Fruit fly (Drosophila melanogaster): Measurements from ENCODE around the gene Tango10.

Tango10 gene

dm6 chrX:11685918-11686640, 34.0 kb upstream of the Tango10 start (continued):
- peak; percentile 17 for TF ChIP-seq Deaf1 (tag; optimal IDR thresholded peaks at IDR 0.05)
- no peak for TF ChIP-seq Blimp-1 (GFP tag; optimal IDR thresholded peaks at IDR 0.05)
- TF ChIP-seq Myb (GFP tag; optimal IDR thresholded peaks at IDR 0.05): no peak
- no peak for TF ChIP-seq CG10321 (GFP tag; IDR thresholded peaks at IDR 0.05)
- no peak for TF ChIP-seq hb (GFP tag; IDR thresholded peaks at IDR 0.05; ENCODE audit: partially characterized antibody)
- no peak for TF ChIP-seq CG11247 (GFP tag; IDR thresholded peaks at IDR 0.05)
- no peak for TF ChIP-seq h (optimal IDR thresholded peaks at IDR 0.05)
- peak; percentile 68 for TF ChIP-seq yki (optimal IDR thresholded peaks at IDR 0.05)
- no peak for TF ChIP-seq jing (GFP tag; optimal IDR thresholded peaks at IDR 0.05)
- TF ChIP-seq CG18764 (GFP tag; optimal IDR thresholded peaks at IDR 0.05): no peak
- no peak; the same call in 1 of the 2 replicates for TF ChIP-seq E2f2 (GFP tag; IDR thresholded peaks at IDR 0.05)
- no peak for TF ChIP-seq bbx (GFP tag; IDR thresholded peaks at IDR 0.05; ENCODE audit: partially characterized antibody)
- TF ChIP-seq Ptx1 (GFP tag; IDR thresholded peaks at IDR 0.05): no peak
- TF ChIP-seq CoRest (tag; optimal IDR thresholded peaks at IDR 0.05): no peak
- TF ChIP-seq CG30431 (GFP tag; optimal IDR thresholded peaks at IDR 0.05): no peak
- TF ChIP-seq lola (GFP tag; optimal IDR thresholded peaks at IDR 0.05): no peak
- TF ChIP-seq Asciz (GFP tag; optimal IDR thresholded peaks at IDR 0.05): peak; percentile 39
- TF ChIP-seq Vsx1 (GFP tag; optimal IDR thresholded peaks at IDR 0.05): peak; percentile 54
- no peak for TF ChIP-seq CG16813 (GFP tag; IDR thresholded peaks at IDR 0.05; ENCODE audit: partially characterized antibody)
- TF ChIP-seq CG14860 (GFP tag; IDR thresholded peaks at IDR 0.05; ENCODE audit: partially characterized antibody): no peak
- peak; percentile 72 for TF ChIP-seq HLHmδ (GFP tag; optimal IDR thresholded peaks at IDR 0.05)
- TF ChIP-seq CG33557 (GFP tag; optimal IDR thresholded peaks at IDR 0.05): no peak
- TF ChIP-seq CG17829 (tag; optimal IDR thresholded peaks at IDR 0.05): no peak
- TF ChIP-seq tin (GFP tag; optimal IDR thresholded peaks at IDR 0.05): no peak
- no peak for TF ChIP-seq luna (GFP tag; optimal IDR thresholded peaks at IDR 0.05)
- no peak for TF ChIP-seq CG32772 (GFP tag; IDR thresholded peaks at IDR 0.05)
- TF ChIP-seq cas (GFP tag; IDR thresholded peaks at IDR 0.05): no peak; the same call in 1 of the 2 replicates
- peak; percentile 83 for TF ChIP-seq Fer1 (GFP tag; optimal IDR thresholded peaks at IDR 0.05)
- peak; percentile 33 for TF ChIP-seq HmgZ (tag; optimal IDR thresholded peaks at IDR 0.05)
- TF ChIP-seq croc (GFP tag; conservative IDR thresholded peaks at IDR 0.05): no peak
- no peak for TF ChIP-seq CG10209 (GFP tag; optimal IDR thresholded peaks at IDR 0.05)
- TF ChIP-seq CG6765 (GFP tag; optimal IDR thresholded peaks at IDR 0.05): peak; percentile 78
- TF ChIP-seq Optix (GFP tag; IDR thresholded peaks at IDR 0.05): no peak
- TF ChIP-seq insv (GFP tag; optimal IDR thresholded peaks at IDR 0.05): no peak
- TF ChIP-seq CG11456 (GFP tag; IDR thresholded peaks at IDR 0.05): no peak
- peak; percentile 65 for TF ChIP-seq CG7987 (GFP tag; optimal IDR thresholded peaks at IDR 0.05)
- no peak for TF ChIP-seq tgo (GFP tag; IDR thresholded peaks at IDR 0.05)
- TF ChIP-seq CG8281 (tag; optimal IDR thresholded peaks at IDR 0.05): peak; percentile 93
- TF ChIP-seq CG6254 (GFP tag; optimal IDR thresholded peaks at IDR 0.05): peak; percentile 5
- no peak for TF ChIP-seq chn (GFP tag; optimal IDR thresholded peaks at IDR 0.05)
- TF ChIP-seq Gug (GFP tag; IDR thresholded peaks at IDR 0.05): no peak
- TF ChIP-seq Doc2 (GFP tag; IDR thresholded peaks at IDR 0.05): no peak
- TF ChIP-seq lmd (GFP tag; IDR thresholded peaks at IDR 0.05): no peak
- no peak for TF ChIP-seq vnd (GFP tag; IDR thresholded peaks at IDR 0.05; ENCODE audit: partially characterized antibody)
- peak; percentile 24 for TF ChIP-seq grau (tag; optimal IDR thresholded peaks at IDR 0.05)
- TF ChIP-seq Xrp1 (GFP tag; IDR thresholded peaks at IDR 0.05): peak; percentile 42; the same call in 1 of the 2 replicates
- no peak for TF ChIP-seq NFAT (GFP tag; IDR thresholded peaks at IDR 0.05)
- TF ChIP-seq Hr78 (GFP tag; optimal IDR thresholded peaks at IDR 0.05): peak in 1 of 2 experiments; percentile 86
- TF ChIP-seq CG3163 (GFP tag; optimal IDR thresholded peaks at IDR 0.05): peak; percentile 52
- TF ChIP-seq Dll (GFP tag; IDR thresholded peaks at IDR 0.05; ENCODE audit: partially characterized antibody): no peak
